Worm (Caenorhabditis elegans) whole organism, L4 larva: ENCODE data around the gene puf-7.

Source experiments
- D1046.2 ChIP-seq: fragments of 200-800 bp; sonication (Bioruptor generic); IDR thresholded peaks from 2 replicates; pipeline ENCODE4 v1.3.6; 2022; ENCODE audit warnings: missing genetic modification characterization, missing compliant biosample characterization
- F49E8.2 ChIP-seq: sonication (generic microtip); optimal IDR thresholded peaks from 2 replicates; lab custom pipeline; 2016; ENCODE audit warnings: missing compliant biosample characterization, mild to moderate bottlenecking, missing genetic modification characterization, borderline replicate concordance
- Y48G9A.11 ChIP-seq: fragments of 200-800 bp; sonication (Bioruptor generic); IDR thresholded peaks from 2 replicates; pipeline ENCODE4 v1.3.6; 2022; ENCODE audit warnings: missing genetic modification reagents, missing genetic modification characterization, missing compliant biosample characterization
- arid-1 ChIP-seq: fragments of 200-800 bp; sonication (Bioruptor generic); conservative IDR thresholded peaks from 2 replicates; pipeline ENCODE4 v1.3.6; 2022; ENCODE audit warnings: missing genetic modification reagents, missing genetic modification characterization, missing compliant biosample characterization
- attf-4 ChIP-seq: sonication (generic microtip); optimal IDR thresholded peaks from 3 replicates; lab custom pipeline; 2017; ENCODE audit warnings: missing biosample characterization, missing genetic modification characterization
- ceh-44 ChIP-seq: fragments of 200-800 bp; sonication (Bioruptor generic); IDR thresholded peaks from 2 replicates; pipeline ENCODE4 v1.3.6; 2022; ENCODE audit warnings: missing genetic modification reagents, missing genetic modification characterization, missing compliant biosample characterization
- ctbp-1 ChIP-seq: fragments of 200-800 bp; sonication (Bioruptor generic); IDR thresholded peaks from 2 replicates; pipeline ENCODE4 v1.3.6; 2022; ENCODE audit warnings: missing genetic modification reagents, missing genetic modification characterization, missing compliant biosample characterization
- daf-19 ChIP-seq: fragments of 200-800 bp; sonication (Bioruptor generic); conservative IDR thresholded peaks from 2 replicates; pipeline ENCODE4 v1.3.6; 2022; ENCODE audit warnings: missing genetic modification characterization, missing compliant biosample characterization
- dmd-8 ChIP-seq: fragments of 200-800 bp; sonication (Bioruptor generic); IDR thresholded peaks from 2 replicates; pipeline ENCODE4 v1.3.6; 2022; ENCODE audit warnings: missing genetic modification characterization, missing compliant biosample characterization
- dmd-9 ChIP-seq: fragments of 200-800 bp; sonication (Bioruptor generic); IDR thresholded peaks from 2 replicates; pipeline ENCODE4 v1.3.6; 2022; ENCODE audit warnings: missing genetic modification reagents, missing genetic modification characterization, missing compliant biosample characterization
- duxl-1 ChIP-seq: sonication (generic microtip); optimal IDR thresholded peaks from 2 replicates; lab custom pipeline; 2016; ENCODE audit warnings: mild to moderate bottlenecking, missing genetic modification characterization, moderate library complexity, missing compliant biosample characterization; ENCODE audit not compliant: poor library complexity
- egl-43 ChIP-seq: fragments of 200-800 bp; sonication (Bioruptor generic); IDR thresholded peaks from 2 replicates; pipeline ENCODE4 v1.3.6; 2022; ENCODE audit warnings: missing genetic modification reagents, missing genetic modification characterization, missing compliant biosample characterization
- gei-8 ChIP-seq: fragments of 200-800 bp; sonication (Bioruptor generic); optimal IDR thresholded peaks from 2 replicates; lab custom pipeline; 2018; ENCODE audit warnings: mild to moderate bottlenecking, missing genetic modification characterization, missing compliant biosample characterization
- hif-1 ChIP-seq, 2 experiments: sonication (generic microtip); optimal IDR thresholded peaks; 2 replicates each; lab custom pipeline; 2016 to 2017; ENCODE audit warnings: missing compliant biosample characterization in 2 of 2, missing genetic modification characterization in 2 of 2, missing genetic modification reagents in 2 of 2, missing genotype in 2 of 2, mild to moderate bottlenecking in 1 of 2
- jun-1 ChIP-seq: fragments of 150-350 bp; optimal IDR thresholded peaks from 2 replicates; lab custom pipeline; 2014; ENCODE audit warnings: missing biosample characterization, missing genetic modification reagents, missing genetic modification characterization
- lin-15B ChIP-seq: fragments of 150-350 bp; sonication (generic microtip); optimal IDR thresholded peaks from 3 replicates; lab custom pipeline; 2014; ENCODE audit warnings: missing biosample characterization, missing genetic modification characterization
- lin-29 ChIP-seq: fragments of 200-800 bp; sonication (Bioruptor generic); IDR thresholded peaks from 2 replicates; pipeline ENCODE4 v1.3.6; 2022; ENCODE audit warnings: missing genetic modification reagents, missing genetic modification characterization, missing compliant biosample characterization
- lsy-2 ChIP-seq, 2 experiments: fragments of 150-350 bp in 1 of 2; sonication (generic microtip) in 1 of 2; optimal IDR thresholded peaks; 2 replicates each; lab custom pipeline; 2014 to 2017; ENCODE audit warnings: missing biosample characterization in 2 of 2, missing genetic modification characterization in 2 of 2
- madf-9 ChIP-seq: fragments of 200-800 bp; sonication (Bioruptor generic); conservative IDR thresholded peaks from 2 replicates; pipeline ENCODE4 v1.3.6; 2022; ENCODE audit warnings: missing genetic modification reagents, missing genetic modification characterization, missing compliant biosample characterization
- mdl-1 ChIP-seq, 2 experiments: fragments of 150-350 bp in 1 of 2; sonication (generic microtip) in 1 of 2; optimal IDR thresholded peaks; 2 replicates each; lab custom pipeline; 2014 to 2017; ENCODE audit warnings: missing biosample characterization in 2 of 2, missing genetic modification characterization in 2 of 2
- mep-1 ChIP-seq: fragments of 150-350 bp; sonication (generic microtip); optimal IDR thresholded peaks from 3 replicates; lab custom pipeline; 2014; ENCODE audit warnings: missing biosample characterization, missing genetic modification characterization
- nhr-11 ChIP-seq: fragments of 150-350 bp; optimal IDR thresholded peaks from 2 replicates; lab custom pipeline; 2014; ENCODE audit warnings: missing biosample characterization, missing genetic modification characterization
- nhr-25 ChIP-seq: sonication (generic microtip); optimal IDR thresholded peaks from 2 replicates; lab custom pipeline; 2017; ENCODE audit warnings: missing genetic modification characterization, mild to moderate bottlenecking, missing compliant biosample characterization, antibody characterized with exemption, moderate library complexity, borderline replicate concordance; ENCODE audit not compliant: insufficient read depth
- pqm-1 ChIP-seq: sonication (generic microtip); optimal IDR thresholded peaks from 2 replicates; lab custom pipeline; 2017; ENCODE audit warnings: missing biosample characterization, missing genetic modification characterization
- snpc-1.2 ChIP-seq: fragments of 200-800 bp; sonication (Bioruptor generic); IDR thresholded peaks from 2 replicates; pipeline ENCODE4 v1.3.6; 2022; ENCODE audit warnings: missing genetic modification reagents, missing genetic modification characterization, missing compliant biosample characterization
- unc-130 ChIP-seq: sonication (generic microtip); optimal IDR thresholded peaks from 2 replicates; lab custom pipeline; 2016; ENCODE audit warnings: missing genetic modification reagents, missing genetic modification characterization, missing compliant biosample characterization
- zfp-3 ChIP-seq: fragments of 200-800 bp; sonication (Bioruptor generic); conservative IDR thresholded peaks from 2 replicates; pipeline ENCODE4 v1.3.6; 2022; ENCODE audit warnings: missing genetic modification reagents, missing genetic modification characterization, missing compliant biosample characterization
- ztf-11 ChIP-seq: fragments of 150-350 bp; optimal IDR thresholded peaks from 2 replicates; lab custom pipeline; 2014; ENCODE audit warnings: missing biosample characterization, missing genetic modification characterization

The puf-7 gene

DNA sequence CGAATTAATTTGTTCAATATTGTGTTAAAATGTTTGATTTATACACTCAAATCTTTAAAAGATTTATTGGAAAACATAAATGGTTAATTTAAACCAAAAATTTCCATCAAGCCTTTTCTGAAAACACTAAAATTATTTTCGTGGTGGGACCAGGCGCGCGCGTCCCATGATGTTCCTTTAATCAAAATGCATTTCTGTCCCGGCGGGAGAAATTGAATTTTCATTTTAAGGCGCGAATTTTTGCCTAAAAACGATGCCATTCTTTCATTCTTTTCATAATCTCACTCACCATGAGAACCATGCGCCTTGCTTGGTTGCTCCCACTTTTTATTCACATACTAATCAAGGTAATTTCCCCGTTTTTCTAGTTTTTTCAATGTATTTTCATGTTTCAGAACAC lies 16.8 kb upstream of the puf-7 start, which contains the start of gene rme-2:
Gene rme-2 (plus strand): TSS at position 288 of the 400 bp plus-strand sequence.
- peak; percentile 82 for TF ChIP-seq unc-130 (GFP tag; lab: Kevin White, UChicago)
- TF ChIP-seq Y48G9A.11 (GFP tag; lab: Robert Waterston, UW) = 0 out of 2 replicates have a peak, but pooled peaks have one; percentile 35
- peak; percentile 95 for TF ChIP-seq snpc-1.2
- no peak for TF ChIP-seq ztf-11
- peak; percentile 74 for TF ChIP-seq F49E8.2 (tag; lab: Kevin White, UChicago)
- no peak for TF ChIP-seq dmd-9 (GFP tag; lab: Robert Waterston, UW)
- no peak for TF ChIP-seq attf-4 (tag; lab: Kevin White, UChicago)
- TF ChIP-seq lin-15B (tag; lab: Kevin White, UChicago) = no peak

- TF ChIP-seq unc-130 (GFP tag; lab: Kevin White, UChicago) (peak; percentile 37), snpc-1.2 (peak; percentile 87), mdl-1 (tag; optimal IDR thresholded peaks at IDR 0.05; lab: Kevin White, UChicago) (no peak), Y48G9A.11 (GFP tag; lab: Robert Waterston, UW) (peak; percentile 13; the same call in 1 of the 2 replicates), egl-43 (GFP tag; lab: Robert Waterston, UW) (no peak), pqm-1 (no peak), ceh-44 (no peak)
Measured at ce11 chrIV:5473098-5473497, 13.4 kb upstream of the puf-7 start.

- TF ChIP-seq nhr-25 (tag; lab: Kevin White, UChicago) (no peak), arid-1 (GFP tag; lab: Robert Waterston, UW) (no peak), duxl-1 (no peak)
Measured at ce11 chrIV:5476468-5476867, 10.0 kb upstream of the puf-7 start, which contains the start of gene T11F8.4. T11F8.4 (minus strand) TSS chrIV:5476568.

ce11 chrIV:5479289-5479688 lies 7.2 kb upstream of the puf-7 start, which contains the start of gene T11F8.1:
T11F8.1 (plus strand) TSS chrIV:5479589.
- no peak for TF ChIP-seq ctbp-1 (GFP tag; lab: Robert Waterston, UW)
- no peak for TF ChIP-seq jun-1
- no peak for TF ChIP-seq gei-8 (GFP tag; lab: Kevin White, UChicago)
- no peak for TF ChIP-seq dmd-8 (GFP tag; lab: Robert Waterston, UW)
- no peak for TF ChIP-seq lin-29 (GFP tag; lab: Robert Waterston, UW)
- no peak for TF ChIP-seq madf-9 (GFP tag; lab: Robert Waterston, UW)
- TF ChIP-seq zfp-3 (GFP tag; lab: Robert Waterston, UW) = no peak
- TF ChIP-seq, all 104 proteins: peak for 0

ce11 chrIV:5482231-5482630 lies 4.3 kb upstream of the puf-7 start, which contains the start of gene T11F8.12:
T11F8.12 (minus strand) TSS chrIV:5482331.
- TF ChIP-seq D1046.2 (GFP tag; lab: Robert Waterston, UW) (no peak), hif-1 (tag; optimal IDR thresholded peaks at IDR 0.05; lab: Kevin White, UChicago) (no peak), nhr-11 (tag; lab: Kevin White, UChicago) (no peak), lin-29 (GFP tag; lab: Robert Waterston, UW) (no peak), lin-15B (tag; lab: Kevin White, UChicago) (no peak), daf-19 (GFP tag; lab: Robert Waterston, UW) (no peak), gei-8 (GFP tag; lab: Kevin White, UChicago) (no peak), lsy-2 (tag; optimal IDR thresholded peaks at IDR 0.05; lab: Kevin White, UChicago) (no peak)

ce11 chrIV:5482723-5483122 lies 3.8 kb upstream of the puf-7 start, which contains the start of gene T11F8.5:
T11F8.5 (plus strand) TSS chrIV:5483023.
- no peak for TF ChIP-seq mep-1
- TF ChIP-seq D1046.2 (GFP tag; lab: Robert Waterston, UW) = no peak
- no peak for TF ChIP-seq ceh-44
